Fruit fly (Drosophila melanogaster): ENCODE measurements around the gene CG14968.

CG14968 gene

DNA sequence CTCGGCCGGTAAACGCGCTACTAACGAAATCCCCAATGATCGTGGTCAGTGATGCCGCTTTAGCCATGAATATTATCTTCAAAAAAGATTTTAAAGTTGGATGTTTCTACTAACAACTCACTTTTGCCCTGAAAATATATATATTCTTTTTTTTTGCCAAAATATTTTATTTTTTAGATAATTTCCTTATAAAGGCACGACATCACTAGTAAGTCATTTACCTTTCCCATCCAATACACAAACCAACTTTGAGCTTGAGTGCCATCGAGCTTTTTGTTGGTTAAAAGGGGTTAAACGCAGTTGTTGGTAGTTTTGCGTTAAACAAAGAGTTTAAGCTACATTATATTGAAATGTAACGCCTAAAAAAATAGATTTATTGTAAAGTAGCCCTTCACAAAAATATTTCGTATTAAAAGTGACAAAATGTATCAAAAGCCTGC lies at the start of gene CG14968:
Gene CG14968, minus strand, starts transcription at position 26 of the 440 bp plus-strand sequence.
- TF ChIP-seq insv (optimal IDR thresholded peaks at IDR 0.05) (no peak), Myc (optimal IDR thresholded peaks at IDR 0.05) (no peak), Sin3A (optimal IDR thresholded peaks at IDR 0.05) (no peak), h (optimal IDR thresholded peaks at IDR 0.05) (no peak), psq (optimal IDR thresholded peaks at IDR 0.05) (no peak), ttk (optimal IDR thresholded peaks at IDR 0.05) (no peak)

DNA sequence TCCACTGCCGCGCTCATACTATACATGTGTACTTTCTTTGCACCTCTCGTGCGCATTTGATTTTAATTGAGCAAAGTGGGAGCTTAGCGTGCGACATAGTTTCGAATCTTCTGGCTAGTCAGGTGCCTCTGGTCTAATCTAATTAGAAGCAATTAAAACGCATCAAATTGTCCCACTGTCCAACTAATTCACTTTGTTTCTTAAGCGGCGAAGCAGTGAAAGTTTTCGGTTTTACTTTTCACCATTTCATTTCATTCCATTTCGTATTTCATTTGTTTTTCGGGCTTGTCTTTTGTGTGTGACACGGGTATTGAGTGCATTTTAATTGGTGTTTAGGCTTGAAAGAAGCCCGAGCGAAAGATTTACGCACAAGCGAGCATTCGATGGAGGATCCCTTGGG lies 49.6 kb upstream of the CG14968 start:
- TF ChIP-seq insv (optimal IDR thresholded peaks at IDR 0.05) (no peak), Sin3A (optimal IDR thresholded peaks at IDR 0.05) (no peak), h (optimal IDR thresholded peaks at IDR 0.05) (no peak), ttk (optimal IDR thresholded peaks at IDR 0.05) (no peak), Myc (optimal IDR thresholded peaks at IDR 0.05) (no peak), psq (optimal IDR thresholded peaks at IDR 0.05) (no peak)

DNA sequence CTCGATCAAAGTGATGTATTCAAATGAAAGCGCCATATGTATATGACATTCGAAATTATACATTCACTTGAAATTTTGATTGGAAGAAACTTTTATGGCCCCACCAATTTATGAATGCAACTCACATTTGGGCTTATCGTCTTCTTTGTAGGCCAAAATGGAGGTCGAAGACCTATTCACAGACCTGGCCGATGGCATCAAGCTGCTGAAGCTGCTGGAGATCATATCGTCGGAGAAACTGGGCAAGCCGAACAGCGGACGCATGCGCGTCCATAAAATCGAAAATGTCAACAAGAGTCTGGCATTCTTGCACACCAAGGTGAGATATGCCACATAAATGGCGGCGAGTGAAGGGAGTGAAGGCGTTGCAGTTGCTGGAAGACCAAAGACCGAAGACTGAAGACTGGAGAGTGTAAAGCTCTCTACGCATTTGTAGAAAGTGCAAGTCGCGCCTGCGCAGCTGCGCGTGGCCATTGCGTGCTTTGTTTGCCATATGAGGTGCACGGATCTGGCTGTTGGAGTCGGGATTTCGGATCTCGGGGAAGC lies 49.0 kb upstream of the CG14968 start:
- no peak for TF ChIP-seq Sin3A (optimal IDR thresholded peaks at IDR 0.05)
- TF ChIP-seq h (optimal IDR thresholded peaks at IDR 0.05) = no peak
- no peak for TF ChIP-seq ttk (optimal IDR thresholded peaks at IDR 0.05)
- no peak for TF ChIP-seq Myc (optimal IDR thresholded peaks at IDR 0.05)
- no peak for TF ChIP-seq psq (optimal IDR thresholded peaks at IDR 0.05)
- TF ChIP-seq insv (optimal IDR thresholded peaks at IDR 0.05) = no peak

DNA sequence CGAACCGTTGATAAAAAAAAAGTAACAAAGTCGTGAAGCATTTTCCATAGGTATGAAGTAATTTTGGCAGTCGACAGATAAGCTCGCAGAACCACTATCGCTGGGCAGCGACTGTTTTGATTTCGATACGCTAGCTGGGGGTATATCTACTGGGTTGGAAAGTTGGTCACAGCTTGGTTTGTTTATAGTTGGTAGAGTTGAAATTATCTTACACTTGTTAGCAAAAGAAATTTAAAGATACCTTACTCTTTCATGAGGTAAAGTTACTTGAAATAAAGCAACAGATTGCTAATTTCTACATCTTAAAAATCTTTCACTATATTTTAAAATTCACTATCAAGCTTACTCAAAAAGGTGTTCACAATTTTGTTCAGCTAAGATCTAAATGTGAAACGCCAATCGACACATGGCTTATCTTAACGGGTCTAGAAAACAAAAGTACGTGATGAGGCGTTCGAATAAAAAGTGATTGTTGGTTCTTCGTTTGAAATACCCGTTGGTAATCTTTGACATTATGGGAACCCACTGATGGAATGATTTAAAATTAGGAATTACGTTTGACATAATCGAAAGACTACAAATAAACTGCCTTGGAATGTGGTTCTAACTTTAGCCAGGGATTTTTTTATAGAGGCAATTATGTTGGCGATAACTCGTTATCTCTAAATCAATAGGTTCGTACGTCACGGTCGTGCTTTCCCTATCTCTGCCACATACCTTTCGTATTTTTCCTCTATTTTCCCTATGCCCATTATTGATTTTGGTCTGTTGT lies 47.8 kb upstream of the CG14968 start:
- TF ChIP-seq Myc (optimal IDR thresholded peaks at IDR 0.05) (no peak), Sin3A (optimal IDR thresholded peaks at IDR 0.05) (no peak), insv (optimal IDR thresholded peaks at IDR 0.05) (no peak), psq (optimal IDR thresholded peaks at IDR 0.05) (no peak), ttk (optimal IDR thresholded peaks at IDR 0.05) (no peak), h (optimal IDR thresholded peaks at IDR 0.05) (no peak)

DNA sequence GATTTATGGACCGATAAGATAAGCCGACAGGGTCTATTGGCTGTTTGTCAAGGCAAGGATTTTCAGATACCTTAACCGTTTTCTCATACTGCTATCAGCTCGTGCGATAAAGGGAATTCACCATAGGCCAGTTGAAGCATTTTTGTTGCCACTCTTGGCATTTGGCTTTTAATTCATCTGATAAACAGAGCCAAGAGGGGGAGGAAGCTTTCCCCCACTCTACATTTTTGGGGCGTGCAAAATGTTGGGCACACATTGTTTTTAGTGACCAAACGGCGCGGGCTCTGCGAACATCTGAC lies 46.9 kb upstream of the CG14968 start:
- TF ChIP-seq Sin3A (optimal IDR thresholded peaks at IDR 0.05) (no peak), Myc (optimal IDR thresholded peaks at IDR 0.05) (no peak), ttk (optimal IDR thresholded peaks at IDR 0.05) (no peak), insv (optimal IDR thresholded peaks at IDR 0.05) (no peak), h (optimal IDR thresholded peaks at IDR 0.05) (no peak), psq (optimal IDR thresholded peaks at IDR 0.05) (no peak)

DNA sequence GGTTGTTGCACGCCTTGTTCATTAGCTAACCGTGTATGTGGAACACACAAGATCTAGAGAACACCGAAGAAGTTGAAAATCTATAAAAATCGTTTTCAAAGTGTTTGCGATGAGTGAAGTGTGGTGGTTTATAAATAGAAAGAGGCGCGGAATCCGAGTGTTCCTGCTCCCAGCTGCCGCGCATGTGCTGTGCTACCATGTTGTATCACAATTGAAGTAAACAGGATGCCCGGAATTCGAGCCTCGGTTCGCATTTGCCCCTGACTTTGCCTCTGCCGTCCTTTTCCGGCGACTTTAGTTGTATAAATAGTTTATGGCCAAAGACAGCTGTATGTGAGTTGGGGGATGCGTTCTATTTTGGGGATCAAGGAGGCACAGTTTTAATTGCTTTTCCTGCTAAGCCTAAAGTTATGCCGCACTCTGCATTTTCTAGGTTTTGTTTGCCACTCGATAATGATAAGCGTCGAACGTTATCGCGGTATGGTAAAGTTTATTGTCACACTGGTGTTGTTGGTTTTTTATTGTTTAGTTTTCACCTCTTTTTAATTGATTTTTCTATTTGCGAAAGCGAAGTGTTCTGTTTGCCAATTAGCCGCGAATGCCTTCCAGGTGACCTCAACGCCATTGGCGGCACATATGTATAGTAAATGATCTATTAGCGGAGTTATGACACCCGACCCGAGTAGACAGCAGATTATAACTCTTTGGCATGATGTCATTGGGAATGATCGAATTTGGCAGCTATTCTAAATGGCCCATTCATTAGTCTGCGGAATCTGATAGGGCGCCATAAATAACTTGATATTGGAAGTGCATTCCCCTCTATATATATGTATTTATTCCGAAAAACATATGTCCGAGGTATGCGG lies 46.3 kb upstream of the CG14968 start:
- no peak for TF ChIP-seq insv (optimal IDR thresholded peaks at IDR 0.05)
- TF ChIP-seq Sin3A (optimal IDR thresholded peaks at IDR 0.05) = no peak
- TF ChIP-seq psq (optimal IDR thresholded peaks at IDR 0.05) = no peak
- TF ChIP-seq h (optimal IDR thresholded peaks at IDR 0.05) = no peak
- no peak for TF ChIP-seq ttk (optimal IDR thresholded peaks at IDR 0.05)
- TF ChIP-seq Myc (optimal IDR thresholded peaks at IDR 0.05) = no peak

DNA sequence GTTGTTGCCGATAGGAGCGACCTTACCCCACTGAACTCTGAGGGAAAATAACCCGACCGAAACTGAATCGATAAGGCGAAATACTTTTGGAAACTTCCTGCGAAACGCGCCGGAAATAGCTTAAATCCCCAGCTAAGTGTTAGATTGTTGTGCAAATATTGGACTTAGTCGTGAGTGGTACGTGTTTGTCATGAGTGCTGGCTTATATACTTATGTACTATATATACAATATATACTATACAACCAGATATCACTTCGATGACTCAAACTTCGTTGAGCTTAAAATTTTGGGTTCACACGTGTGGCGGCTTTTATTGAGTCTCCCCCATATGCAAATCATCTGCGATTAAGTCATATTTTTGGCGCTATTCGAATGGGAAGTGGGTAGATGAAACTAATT lies 43.4 kb upstream of the CG14968 start:
- TF ChIP-seq Myc (optimal IDR thresholded peaks at IDR 0.05) (no peak), ttk (optimal IDR thresholded peaks at IDR 0.05) (no peak), insv (optimal IDR thresholded peaks at IDR 0.05) (no peak), h (optimal IDR thresholded peaks at IDR 0.05) (no peak), Sin3A (optimal IDR thresholded peaks at IDR 0.05) (no peak), psq (optimal IDR thresholded peaks at IDR 0.05) (no peak)

DNA sequence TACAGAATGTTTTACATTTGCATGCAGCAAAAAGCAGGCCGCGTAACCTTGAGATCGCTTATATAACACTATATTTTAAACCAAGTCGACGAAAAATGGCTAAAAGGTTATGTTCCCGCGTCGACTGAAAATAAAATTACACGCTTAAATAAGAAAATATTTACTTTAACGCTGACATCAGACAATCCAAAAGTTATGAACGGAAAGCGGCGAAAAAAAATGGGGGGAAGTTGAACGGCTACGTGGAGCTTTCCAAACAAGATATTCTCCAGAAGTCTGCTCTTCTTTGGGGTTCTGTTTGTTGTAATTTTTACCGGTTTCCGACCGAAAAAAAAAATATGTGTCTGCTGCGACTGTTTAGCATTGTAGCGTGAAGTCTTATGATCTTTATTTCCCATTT lies 41.6 kb upstream of the CG14968 start:
- TF ChIP-seq ttk (optimal IDR thresholded peaks at IDR 0.05) (no peak), insv (optimal IDR thresholded peaks at IDR 0.05) (no peak), h (optimal IDR thresholded peaks at IDR 0.05) (no peak), psq (optimal IDR thresholded peaks at IDR 0.05) (no peak), Myc (optimal IDR thresholded peaks at IDR 0.05) (no peak), Sin3A (optimal IDR thresholded peaks at IDR 0.05) (no peak)

DNA sequence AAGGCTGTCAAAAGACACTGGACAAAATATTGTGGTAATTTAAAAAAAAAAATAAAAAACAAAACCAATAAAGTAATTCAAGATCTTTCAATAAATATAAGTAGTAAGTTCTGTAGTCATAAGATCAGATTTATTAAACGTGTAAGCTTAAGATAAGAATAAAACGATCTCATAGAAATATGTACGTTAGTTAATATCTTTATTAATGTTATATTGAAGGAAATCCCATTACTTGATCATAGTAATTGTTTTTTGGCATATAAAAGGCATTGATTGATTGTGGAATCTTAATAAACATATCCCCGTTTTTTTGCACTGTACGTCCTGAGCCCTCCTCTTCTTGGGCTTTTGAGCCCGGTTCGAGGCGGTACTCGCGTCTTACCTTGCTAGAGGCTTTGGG lies 40.3 kb upstream of the CG14968 start:
- TF ChIP-seq insv (optimal IDR thresholded peaks at IDR 0.05) = no peak
- no peak for TF ChIP-seq Sin3A (optimal IDR thresholded peaks at IDR 0.05)
- no peak for TF ChIP-seq psq (optimal IDR thresholded peaks at IDR 0.05)
- no peak for TF ChIP-seq h (optimal IDR thresholded peaks at IDR 0.05)
- no peak for TF ChIP-seq Myc (optimal IDR thresholded peaks at IDR 0.05)
- TF ChIP-seq ttk (optimal IDR thresholded peaks at IDR 0.05) = no peak

DNA sequence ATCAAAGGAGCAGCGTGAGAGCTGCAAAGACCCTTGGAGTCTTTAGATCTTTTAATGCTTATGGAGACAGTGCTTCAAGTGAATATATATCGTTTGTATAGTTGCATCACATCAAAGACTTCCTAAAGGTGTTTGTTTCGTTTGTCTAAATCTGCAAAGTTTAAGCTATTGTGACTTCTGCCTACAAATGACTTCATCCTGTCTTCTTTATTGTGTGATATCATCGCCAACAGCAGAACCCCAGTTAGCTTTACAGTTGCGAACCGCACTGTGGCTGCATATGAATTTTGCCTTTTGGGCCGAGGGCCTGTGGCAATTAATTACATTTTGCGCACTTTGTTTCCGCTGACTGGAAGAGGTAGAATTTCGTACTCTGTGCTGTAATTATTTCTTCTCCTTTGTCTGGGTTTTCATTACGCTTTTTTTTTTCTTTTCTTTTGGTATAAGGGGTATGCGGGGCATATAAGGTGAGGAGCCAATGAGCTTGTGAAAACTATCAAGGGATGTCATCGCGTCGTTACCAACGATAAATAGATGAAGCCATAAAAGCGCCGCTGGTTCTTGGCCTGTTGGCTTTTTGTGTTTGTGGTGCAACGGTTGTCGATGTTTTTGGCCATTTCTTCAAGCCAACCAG lies 39.5 kb upstream of the CG14968 start:
- no peak for TF ChIP-seq Myc (optimal IDR thresholded peaks at IDR 0.05)
- TF ChIP-seq h (optimal IDR thresholded peaks at IDR 0.05) = no peak
- TF ChIP-seq psq (optimal IDR thresholded peaks at IDR 0.05) = no peak
- no peak for TF ChIP-seq insv (optimal IDR thresholded peaks at IDR 0.05)
- TF ChIP-seq Sin3A (optimal IDR thresholded peaks at IDR 0.05) = no peak
- no peak for TF ChIP-seq ttk (optimal IDR thresholded peaks at IDR 0.05)

DNA sequence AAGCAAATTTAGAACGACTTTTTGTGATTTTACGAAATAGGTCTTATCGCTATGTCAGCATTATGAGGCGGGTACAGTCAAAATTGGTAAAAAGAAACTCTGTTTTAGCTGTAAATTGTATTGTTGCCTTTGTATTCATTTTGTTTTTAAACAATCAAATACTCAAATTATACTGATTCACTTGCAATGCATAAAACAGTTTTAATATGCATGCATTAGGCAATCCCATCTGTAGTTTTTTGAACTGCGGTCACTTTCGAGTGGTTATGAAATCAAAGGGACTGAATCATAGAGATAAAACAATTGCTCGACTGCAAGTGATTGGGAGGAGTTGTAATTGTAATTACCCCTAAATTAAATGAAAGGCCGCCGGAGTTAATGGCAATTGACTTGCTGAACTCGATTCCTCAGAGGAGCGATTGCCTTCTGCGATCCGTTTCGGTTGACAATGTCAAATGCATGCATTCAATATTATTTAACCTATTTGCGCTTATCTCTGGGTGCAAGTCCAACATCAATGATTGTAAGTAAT lies 36.8 kb upstream of the CG14968 start:
- no peak for TF ChIP-seq h (optimal IDR thresholded peaks at IDR 0.05)
- no peak for TF ChIP-seq ttk (optimal IDR thresholded peaks at IDR 0.05)
- no peak for TF ChIP-seq insv (optimal IDR thresholded peaks at IDR 0.05)
- no peak for TF ChIP-seq Sin3A (optimal IDR thresholded peaks at IDR 0.05)
- no peak for TF ChIP-seq Myc (optimal IDR thresholded peaks at IDR 0.05)
- no peak for TF ChIP-seq psq (optimal IDR thresholded peaks at IDR 0.05)

Data from Kc167 (cell line).